Worm (Caenorhabditis elegans): Measurements from ENCODE around the gene lin-2.

lin-2 gene

DNA sequence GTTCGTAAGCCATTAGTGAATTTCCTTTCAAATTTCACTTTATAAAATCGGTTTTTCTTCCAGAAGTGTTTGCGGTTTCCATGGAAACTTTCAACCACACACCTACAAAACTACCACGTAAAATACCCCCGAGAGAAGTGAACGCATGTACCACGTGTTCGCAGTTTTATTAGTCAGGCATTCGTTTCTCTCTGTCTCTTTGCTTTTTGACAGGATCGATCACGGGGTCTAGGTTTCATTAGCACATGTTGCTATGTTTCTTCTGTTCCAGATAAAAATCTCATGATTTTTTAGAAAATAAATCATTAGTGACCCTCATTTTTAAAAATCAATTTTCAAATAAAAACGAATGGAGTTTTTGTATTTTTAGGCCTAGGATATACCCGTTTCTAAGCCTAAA, 30.6 kb upstream of the lin-2 start:
- TF ChIP-seq hlh-30 (tag; optimal IDR thresholded peaks at IDR 0.05; ENCODE audit: insufficient read depth) (peak; percentile 13), ttx-3 (tag; optimal IDR thresholded peaks at IDR 0.05) (no peak)

- TF ChIP-seq unc-42 (tag; optimal IDR thresholded peaks at IDR 0.05): peak; percentile 8
- no peak for TF ChIP-seq pqm-1 (tag; optimal IDR thresholded peaks at IDR 0.05)
- no peak for TF ChIP-seq pag-3 (tag; optimal IDR thresholded peaks at IDR 0.05; ENCODE audit: borderline replicate concordance)
Measured at ce11 chrX:12439998-12440722, 26.3 kb upstream of the lin-2 start.

DNA sequence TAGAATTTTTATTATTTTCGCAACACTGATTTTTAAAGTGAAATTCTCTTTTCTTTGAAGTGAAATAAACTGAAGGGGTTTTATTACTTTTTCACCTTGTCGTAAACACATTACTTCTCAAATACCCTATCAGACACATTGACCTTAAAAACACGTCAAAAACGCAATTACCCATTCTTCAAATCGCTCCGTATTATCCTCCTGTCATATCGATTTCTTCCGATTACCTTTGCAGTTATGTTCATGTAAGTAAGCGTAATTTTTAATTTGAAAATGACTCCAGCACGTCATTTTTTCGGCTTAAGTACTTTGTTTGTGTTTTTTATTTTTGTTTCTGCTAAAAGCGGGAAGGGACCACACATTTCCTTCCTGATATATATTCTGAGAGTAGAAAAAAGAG, 24.4 kb upstream of the lin-2 start:
- TF ChIP-seq ceh-24 (tag; optimal IDR thresholded peaks at IDR 0.05): no peak
- no peak for TF ChIP-seq fkh-10 (GFP tag; optimal IDR thresholded peaks at IDR 0.05)
- no peak for TF ChIP-seq ceh-22 (tag; optimal IDR thresholded peaks at IDR 0.05)
- TF ChIP-seq tbx-2 (tag; optimal IDR thresholded peaks at IDR 0.05): no peak
- no peak for TF ChIP-seq pax-1 (tag; optimal IDR thresholded peaks at IDR 0.05)
- no peak for TF ChIP-seq tbx-7 (tag; optimal IDR thresholded peaks at IDR 0.05)
- no peak for TF ChIP-seq ama-1 (optimal IDR thresholded peaks at IDR 0.05)
- no peak for TF ChIP-seq pqm-1 (tag; optimal IDR thresholded peaks at IDR 0.05)

DNA sequence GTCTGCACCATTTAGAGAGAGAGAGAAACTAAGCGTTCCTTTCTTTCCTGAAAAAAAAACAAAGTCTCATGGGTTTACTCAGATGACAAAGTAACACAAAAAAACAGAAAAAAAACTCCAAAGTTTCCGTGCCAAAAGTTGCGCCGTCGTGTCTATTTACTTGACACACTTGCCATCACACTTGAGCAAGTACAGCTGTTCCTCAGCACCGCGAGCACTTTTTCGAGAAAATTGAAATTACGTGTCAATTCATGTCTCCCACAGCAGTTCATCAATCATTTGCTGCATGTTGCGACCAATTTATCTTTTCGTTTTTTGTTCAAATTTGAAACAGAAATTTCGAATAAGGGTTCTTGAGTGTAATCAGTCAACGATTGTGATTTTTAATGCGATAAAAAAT, 22.6 kb upstream of the lin-2 start:
- TF ChIP-seq ceh-19 (GFP tag; optimal IDR thresholded peaks at IDR 0.05) (no peak), pag-3 (tag; optimal IDR thresholded peaks at IDR 0.05; ENCODE audit: borderline replicate concordance) (no peak), dve-1 (tag; optimal IDR thresholded peaks at IDR 0.05) (no peak), fax-1 (tag; optimal IDR thresholded peaks at IDR 0.05) (no peak), tbx-2 (tag; optimal IDR thresholded peaks at IDR 0.05) (no peak), ceh-9 (tag; optimal IDR thresholded peaks at IDR 0.05) (no peak), fkh-6 (tag; optimal IDR thresholded peaks at IDR 0.05) (no peak), unc-86 (tag; optimal IDR thresholded peaks at IDR 0.05) (no peak)

- no peak for TF ChIP-seq hlh-13 (GFP tag; optimal IDR thresholded peaks at IDR 0.05)
- no peak for TF ChIP-seq dve-1 (tag; optimal IDR thresholded peaks at IDR 0.05)
- TF ChIP-seq sox-4 (tag; optimal IDR thresholded peaks at IDR 0.05): no peak
- no peak for TF ChIP-seq che-1 (tag; optimal IDR thresholded peaks at IDR 0.05)
- TF ChIP-seq pag-3 (tag; optimal IDR thresholded peaks at IDR 0.05; ENCODE audit: borderline replicate concordance): no peak
- no peak for TF ChIP-seq unc-86 (tag; optimal IDR thresholded peaks at IDR 0.05)
- TF ChIP-seq ceh-34 (tag; optimal IDR thresholded peaks at IDR 0.05): no peak
- no peak for TF ChIP-seq lim-6 (tag; optimal IDR thresholded peaks at IDR 0.05)
- no peak for TF ChIP-seq syd-9 (tag; optimal IDR thresholded peaks at IDR 0.05)
- no peak for TF ChIP-seq pax-1 (tag; optimal IDR thresholded peaks at IDR 0.05)
- TF ChIP-seq elt-4 (tag; optimal IDR thresholded peaks at IDR 0.05): no peak
- no peak for TF ChIP-seq nhr-232 (tag; optimal IDR thresholded peaks at IDR 0.05)
- TF ChIP-seq ceh-6 (GFP tag; optimal IDR thresholded peaks at IDR 0.05): no peak
- TF ChIP-seq eyg-1 (tag; optimal IDR thresholded peaks at IDR 0.05): no peak
- TF ChIP-seq gmeb-2 (tag; optimal IDR thresholded peaks at IDR 0.05): no peak
- no peak for TF ChIP-seq nfya-1 (tag; optimal IDR thresholded peaks at IDR 0.05)
- no peak for TF ChIP-seq lin-11 (tag; optimal IDR thresholded peaks at IDR 0.05)
Measured at ce11 chrX:12435246-12435645, 21.4 kb upstream of the lin-2 start.

DNA sequence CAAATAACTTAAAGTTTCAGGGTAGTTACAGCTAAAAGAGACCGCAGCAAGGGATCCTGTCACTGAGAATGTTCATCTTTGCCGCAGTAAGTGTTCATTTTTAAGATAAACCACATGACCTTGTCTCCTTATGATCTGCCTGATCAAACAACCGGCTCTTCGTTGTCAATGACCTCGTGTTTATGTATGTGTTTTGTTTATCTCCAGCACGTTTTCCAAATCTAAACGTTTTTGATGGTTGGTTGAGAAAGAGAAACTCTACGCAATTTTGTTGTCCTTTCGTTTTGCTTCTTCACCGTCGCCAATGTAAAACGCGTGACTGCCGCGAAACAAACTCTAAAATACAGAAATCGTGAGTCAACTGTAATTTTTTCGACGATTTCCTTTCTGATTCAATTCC, 20.2 kb upstream of the lin-2 start, which contains the start of gene tsct-1:
Gene tsct-1, plus strand, starts transcription at position 12 of the 400 bp plus-strand sequence.
- TF ChIP-seq pha-4 (tag; optimal IDR thresholded peaks at IDR 0.05) (no peak), F13H6.1 (tag; optimal IDR thresholded peaks at IDR 0.05) (no peak), ahr-1 (tag; optimal IDR thresholded peaks at IDR 0.05) (no peak), odd-2 (tag; optimal IDR thresholded peaks at IDR 0.05) (no peak), madf-2 (tag; optimal IDR thresholded peaks at IDR 0.05) (no peak), sox-4 (tag; optimal IDR thresholded peaks at IDR 0.05) (no peak), ceh-34 (tag; optimal IDR thresholded peaks at IDR 0.05) (no peak), pros-1 (tag; optimal IDR thresholded peaks at IDR 0.05) (no peak), ceh-31 (tag; optimal IDR thresholded peaks at IDR 0.05) (no peak), ceh-45 (GFP tag; IDR thresholded peaks at IDR 0.05) (no peak), unc-86 (tag; optimal IDR thresholded peaks at IDR 0.05) (no peak), nhr-232 (tag; optimal IDR thresholded peaks at IDR 0.05) (no peak), K09A11.1 (tag; optimal IDR thresholded peaks at IDR 0.05; ENCODE audit: insufficient read depth) (no peak), nhr-11 (tag; optimal IDR thresholded peaks at IDR 0.05) (no peak)
